Fruit fly (Drosophila melanogaster): ENCODE measurements around the gene CG9281.

DNA sequence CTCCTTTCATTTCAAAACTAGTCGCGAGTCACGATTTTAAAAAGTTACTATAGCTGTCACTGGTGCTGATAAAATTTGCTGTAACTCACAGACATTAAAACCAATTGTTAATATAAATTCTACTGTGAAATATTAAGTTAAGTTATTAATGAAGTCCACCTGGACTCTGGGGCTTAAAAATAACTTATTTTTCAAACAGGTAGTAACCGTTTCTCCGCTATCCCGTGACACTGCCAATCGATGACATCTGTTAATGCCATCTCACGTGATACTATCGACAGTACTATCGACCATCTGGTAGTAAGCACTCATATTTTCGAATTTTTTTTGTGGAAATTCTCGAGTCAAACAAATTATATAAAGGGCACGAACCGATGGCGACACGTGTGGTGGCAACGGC, 23.7 kb upstream of the CG9281 start, which contains the start of the genes CG12379 and MagR:
- TF ChIP-seq psq (optimal IDR thresholded peaks at IDR 0.05) (no peak), Sin3A (optimal IDR thresholded peaks at IDR 0.05) (no peak)
